Fruit fly (Drosophila melanogaster): ENCODE measurements around the gene CG15628.
A peak's percentile ranks its signal among the peaks of the same experiment; 100 is the strongest.

CG15628 gene

dm6 chr2L:4811491-4812058, 10.0 kb upstream of the CG15628 start (continued):
- TF ChIP-seq grn (GFP tag; optimal IDR thresholded peaks at IDR 0.05): peak; percentile 97
- TF ChIP-seq CG10267 (tag; optimal IDR thresholded peaks at IDR 0.05): no peak
- no peak for TF ChIP-seq CG18619 (GFP tag; optimal IDR thresholded peaks at IDR 0.05)
- TF ChIP-seq wor (GFP tag; IDR thresholded peaks at IDR 0.05): no peak
- TF ChIP-seq cas (GFP tag; IDR thresholded peaks at IDR 0.05): no peak
- TF ChIP-seq Fer3 (tag; optimal IDR thresholded peaks at IDR 0.05): no peak
- TF ChIP-seq CrebB (tag; optimal IDR thresholded peaks at IDR 0.05): no peak
- no peak for TF ChIP-seq HLH54F (GFP tag; optimal IDR thresholded peaks at IDR 0.05)
- TF ChIP-seq tin (GFP tag; optimal IDR thresholded peaks at IDR 0.05): no peak
- no peak for TF ChIP-seq stc (GFP tag; IDR thresholded peaks at IDR 0.05)
- TF ChIP-seq CG5180 (GFP tag; optimal IDR thresholded peaks at IDR 0.05): peak; percentile 22
- TF ChIP-seq ro (GFP tag; IDR thresholded peaks at IDR 0.05): no peak
- TF ChIP-seq Bteb2 (GFP tag; optimal IDR thresholded peaks at IDR 0.05): no peak
- no peak for TF ChIP-seq CG13424 (tag; optimal IDR thresholded peaks at IDR 0.05)
- no peak for TF ChIP-seq ac (GFP tag; optimal IDR thresholded peaks at IDR 0.05)
- TF ChIP-seq Adf1 (GFP tag; IDR thresholded peaks at IDR 0.05): peak; percentile 74
- no peak for TF ChIP-seq Gug (GFP tag; IDR thresholded peaks at IDR 0.05)
- no peak for TF ChIP-seq Dad (GFP tag; optimal IDR thresholded peaks at IDR 0.05)
- TF ChIP-seq CG31224 (GFP tag; IDR thresholded peaks at IDR 0.05): peak; percentile 100
- TF ChIP-seq CG6791 (GFP tag; IDR thresholded peaks at IDR 0.05; ENCODE audit: partially characterized antibody): peak; percentile 84
- no peak for TF ChIP-seq CG2120 (GFP tag; optimal IDR thresholded peaks at IDR 0.05)
- TF ChIP-seq chif (GFP tag; optimal IDR thresholded peaks at IDR 0.05): no peak
- no peak for TF ChIP-seq CG7357 (GFP tag; IDR thresholded peaks at IDR 0.05)
- no peak for TF ChIP-seq CG18599 (GFP tag; optimal IDR thresholded peaks at IDR 0.05)
- TF ChIP-seq CG9797 (GFP tag; optimal IDR thresholded peaks at IDR 0.05): no peak
- peak; percentile 9; the same call in 1 of the 3 replicates for TF ChIP-seq CG11695 (GFP tag; IDR thresholded peaks at IDR 0.05)
- TF ChIP-seq BEAF-32 (GFP tag; optimal IDR thresholded peaks at IDR 0.05): peak; percentile 71
- no peak for TF ChIP-seq Hr51 (GFP tag; optimal IDR thresholded peaks at IDR 0.05)
- no peak for TF ChIP-seq Ptx1 (GFP tag; IDR thresholded peaks at IDR 0.05)
- no peak for TF ChIP-seq trh (GFP tag; optimal IDR thresholded peaks at IDR 0.05)
- TF ChIP-seq Blimp-1 (GFP tag; optimal IDR thresholded peaks at IDR 0.05): no peak
- TF ChIP-seq CG10543 (GFP tag; optimal IDR thresholded peaks at IDR 0.05): peak; percentile 95
- TF ChIP-seq CG16813 (GFP tag; IDR thresholded peaks at IDR 0.05; ENCODE audit: partially characterized antibody): peak; percentile 70
- no peak for TF ChIP-seq pnt (GFP tag; optimal IDR thresholded peaks at IDR 0.05)
- no peak for TF ChIP-seq gsb (GFP tag; IDR thresholded peaks at IDR 0.05)
- TF ChIP-seq HLHmδ (GFP tag; optimal IDR thresholded peaks at IDR 0.05): peak; percentile 82
- TF ChIP-seq CG12155 (GFP tag; optimal IDR thresholded peaks at IDR 0.05): no peak
- peak; percentile 97 for TF ChIP-seq Lhr (GFP tag; optimal IDR thresholded peaks at IDR 0.05)
- TF ChIP-seq CG33557 (GFP tag; optimal IDR thresholded peaks at IDR 0.05): no peak
- no peak for TF ChIP-seq unpg (GFP tag; optimal IDR thresholded peaks at IDR 0.05)
- no peak for TF ChIP-seq ssp (GFP tag; IDR thresholded peaks at IDR 0.05)
- TF ChIP-seq Taf1 (GFP tag; IDR thresholded peaks at IDR 0.05): no peak
- TF ChIP-seq CG4282 (GFP tag; optimal IDR thresholded peaks at IDR 0.05): no peak
- no peak for TF ChIP-seq NK7.1 (GFP tag; optimal IDR thresholded peaks at IDR 0.05)
- no peak for TF ChIP-seq fd3F (GFP tag; optimal IDR thresholded peaks at IDR 0.05)
- peak; percentile 57; the same call in 2 of the 3 replicates for TF ChIP-seq Optix (GFP tag; IDR thresholded peaks at IDR 0.05)
- peak in 1 of 2 experiments; percentile 33 for TF ChIP-seq Dfd (GFP tag; optimal IDR thresholded peaks at IDR 0.05)
- TF ChIP-seq zen2 (GFP tag; IDR thresholded peaks at IDR 0.05; ENCODE audit: partially characterized antibody): peak; percentile 76
- peak; percentile 5 for TF ChIP-seq B-H2 (GFP tag; optimal IDR thresholded peaks at IDR 0.05)
- peak; percentile 94 for TF ChIP-seq abd-A (tag; optimal IDR thresholded peaks at IDR 0.05)
